Fruit fly (Drosophila melanogaster) whole organism, embryonic: ENCODE data around the gene upSET.

Experiments
- Abd-B ChIP-seq: fragments of 200-800 bp; sonication (Bioruptor generic); optimal IDR thresholded peaks from 2 replicates; lab custom pipeline; 2018; ENCODE audit warnings: missing biosample characterization, mild to moderate bottlenecking, missing genetic modification characterization, moderate library complexity
- CG10366 ChIP-seq: fragments of 200-800 bp; sonication (Bioruptor generic); IDR thresholded peaks from 2 replicates; pipeline ENCODE4 v1.3.6; 2022; ENCODE audit warnings: missing biosample characterization, missing genetic modification characterization
- CG11695 ChIP-seq: fragments of 200-800 bp; sonication (Bioruptor generic); IDR thresholded peaks from 3 replicates; pipeline ENCODE4 v1.3.6; 2022; ENCODE audit warnings: missing biosample characterization, missing genetic modification characterization
- CG1602 ChIP-seq: fragments of 200-800 bp; sonication (Bioruptor generic); optimal IDR thresholded peaks from 3 replicates; lab custom pipeline; 2016; ENCODE audit warnings: missing biosample characterization, missing genetic modification characterization
- CG17802 ChIP-seq: fragments of 200-800 bp; sonication (Bioruptor generic); optimal IDR thresholded peaks from 2 replicates; lab custom pipeline; 2018; ENCODE audit warnings: missing biosample characterization, mild to moderate bottlenecking, missing genetic modification characterization, moderate library complexity
- CG4360 ChIP-seq: fragments of 200-800 bp; sonication (Bioruptor generic); IDR thresholded peaks from 2 replicates; pipeline ENCODE4 v1.3.6; 2022; ENCODE audit warnings: missing biosample characterization, missing genetic modification characterization
- Camta ChIP-seq: fragments of 200-800 bp; sonication (Bioruptor generic); optimal IDR thresholded peaks from 2 replicates; lab custom pipeline; 2016; ENCODE audit warnings: missing biosample characterization, missing genetic modification characterization
- Doc2 ChIP-seq: fragments of 200-800 bp; sonication (Bioruptor generic); IDR thresholded peaks from 2 replicates; pipeline ENCODE4 v1.3.6; 2022; ENCODE audit warnings: missing biosample characterization, missing genetic modification characterization
- E2f1 ChIP-seq: fragments of 200-800 bp; sonication (Bioruptor generic); IDR thresholded peaks from 2 replicates; pipeline ENCODE4 v1.3.6; 2022; ENCODE audit warnings: missing biosample characterization, missing genetic modification characterization
- HLH3B ChIP-seq: fragments of 200-800 bp; sonication (Bioruptor generic); IDR thresholded peaks from 2 replicates; pipeline ENCODE4 v1.3.6; 2022; ENCODE audit warnings: missing biosample characterization, missing genetic modification characterization
- Hr39 ChIP-seq: fragments of >200 bp; optimal IDR thresholded peaks from 2 replicates; lab custom pipeline; 2017
- psq ChIP-seq: fragments of 200-800 bp; sonication (Bioruptor generic); optimal IDR thresholded peaks from 2 replicates; lab custom pipeline; 2017; ENCODE audit warnings: missing biosample characterization, missing genetic modification characterization
- ttk ChIP-seq: fragments of 200-800 bp; sonication (Bioruptor generic); IDR thresholded peaks from 2 replicates; pipeline ENCODE4 v2.1.2; 2022; ENCODE audit warnings: missing biosample characterization, missing genetic modification characterization

DNA sequence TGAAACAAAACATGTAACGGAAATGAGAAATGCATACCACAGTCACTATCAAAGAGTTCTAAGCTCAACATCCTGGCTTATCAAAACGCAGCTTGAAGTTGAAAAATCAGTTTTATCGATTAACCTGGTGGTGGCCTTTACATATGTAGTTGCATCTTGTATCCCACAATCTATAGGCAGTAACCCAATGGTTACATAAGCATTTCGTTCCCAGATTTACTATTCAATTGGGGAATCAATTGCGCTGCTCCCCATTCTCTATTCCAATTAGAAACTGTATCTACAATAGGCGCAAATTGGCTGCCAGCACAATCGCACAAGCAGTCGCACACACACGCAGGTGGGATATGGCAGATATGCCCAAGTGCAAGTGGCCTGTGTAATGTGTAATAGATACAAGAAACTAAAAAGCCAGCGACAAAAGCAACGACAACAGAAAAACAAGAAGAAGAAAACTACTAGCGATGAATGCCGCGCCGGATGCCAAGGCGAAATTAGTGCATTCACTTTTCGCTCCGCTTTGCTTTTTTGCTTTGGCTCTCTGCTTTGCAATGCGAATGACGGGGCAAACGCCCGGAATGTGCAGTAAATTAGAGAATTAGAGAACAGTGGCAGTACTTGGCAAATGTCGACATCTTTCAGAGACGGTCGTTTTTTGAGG lies 3.8 kb downstream of the upSET start:
- TF ChIP-seq Abd-B (no peak), CG10366 (no peak), CG1602 (GFP tag; lab: Kevin White, UChicago) (no peak), Camta (GFP tag; lab: Kevin White, UChicago) (no peak), CG4360 (GFP tag; lab: Robert Waterston, UW) (no peak), Doc2 (GFP tag; lab: Robert Waterston, UW) (no peak), psq (peak; percentile 25), CG11695 (GFP tag; lab: Robert Waterston, UW) (no peak), HLH3B (GFP tag; lab: Robert Waterston, UW) (no peak), ttk (GFP tag; lab: Robert Waterston, UW) (no peak), E2f1 (GFP tag; lab: Robert Waterston, UW) (no peak), Hr39 (no peak), CG17802 (tag; lab: Kevin White, UChicago) (no peak)
